Fruit fly (Drosophila melanogaster) whole organism, prepupa: Measurements from ENCODE around the gene Octbeta1R.
A peak's percentile ranks its signal among the peaks of the same experiment; 100 is the strongest.

Source experiments
- Blimp-1 ChIP-seq: fragments of 200-800 bp; sonication (Bioruptor generic); optimal IDR thresholded peaks from 3 replicates; lab custom pipeline; 2017; ENCODE audit warnings: missing biosample characterization, missing genetic modification characterization, mild to moderate bottlenecking, moderate library complexity, missing genetic modification reagents
- CG11294 ChIP-seq: fragments of 200-800 bp; sonication (Bioruptor generic); IDR thresholded peaks from 2 replicates; pipeline ENCODE4 v1.3.6; 2022; ENCODE audit warnings: missing biosample characterization, missing genetic modification characterization
- CG1621 ChIP-seq: fragments of 200-800 bp; sonication (Bioruptor generic); optimal IDR thresholded peaks from 3 replicates; lab custom pipeline; 2018; ENCODE audit warnings: missing biosample characterization, mild to moderate bottlenecking, missing genetic modification characterization
- CG3032 ChIP-seq: fragments of 200-800 bp; optimal IDR thresholded peaks from 2 replicates; lab custom pipeline; 2019; ENCODE audit warnings: missing biosample characterization, mild to moderate bottlenecking, missing genetic modification characterization, moderate library complexity
- CG3919 ChIP-seq: fragments of 200-800 bp; sonication (Bioruptor generic); optimal IDR thresholded peaks from 3 replicates; lab custom pipeline; 2016; ENCODE audit warnings: missing biosample characterization, missing genetic modification characterization
- CG6792 ChIP-seq: fragments of 200-800 bp; sonication (Bioruptor generic); optimal IDR thresholded peaks from 3 replicates; lab custom pipeline; 2016; ENCODE audit warnings: missing biosample characterization, missing genetic modification characterization
- CG6808 ChIP-seq: fragments of 200-800 bp; sonication (Bioruptor generic); optimal IDR thresholded peaks from 3 replicates; lab custom pipeline; 2017; ENCODE audit warnings: missing biosample characterization, missing genetic modification characterization, mild to moderate bottlenecking, moderate library complexity, missing genetic modification reagents
- CG6854 ChIP-seq: fragments of 200-800 bp; sonication (Bioruptor generic); optimal IDR thresholded peaks from 2 replicates; lab custom pipeline; 2017; ENCODE audit warnings: missing biosample characterization, mild to moderate bottlenecking, missing genetic modification characterization
- CG9139 ChIP-seq: fragments of 200-800 bp; sonication (Bioruptor generic); optimal IDR thresholded peaks from 3 replicates; lab custom pipeline; 2017; ENCODE audit warnings: missing biosample characterization, mild to moderate bottlenecking, missing genetic modification characterization
- Eip75B ChIP-seq: fragments of 200-800 bp; sonication (Bioruptor generic); optimal IDR thresholded peaks from 3 replicates; lab custom pipeline; 2016; ENCODE audit warnings: missing biosample characterization, missing genetic modification characterization
- Eip78C ChIP-seq: fragments of 200-800 bp; sonication (Bioruptor generic); peaks from one replicate; lab custom pipeline; 2016; ENCODE audit warnings: missing biosample characterization, missing genetic modification characterization
- Hr39 ChIP-seq: fragments of 200-800 bp; sonication (Bioruptor generic); optimal IDR thresholded peaks from 2 replicates; lab custom pipeline; 2016; ENCODE audit warnings: missing biosample characterization, missing genetic modification characterization
- Hr4 ChIP-seq: fragments of 200-800 bp; sonication (Bioruptor generic); optimal IDR thresholded peaks from 3 replicates; lab custom pipeline; 2016; ENCODE audit warnings: missing biosample characterization, missing genetic modification characterization
- Met ChIP-seq: fragments of 200-800 bp; sonication (Bioruptor generic); optimal IDR thresholded peaks from 3 replicates; lab custom pipeline; 2016; ENCODE audit warnings: missing biosample characterization, missing genetic modification characterization
- Smox ChIP-seq: fragments of 200-800 bp; sonication (Bioruptor generic); optimal IDR thresholded peaks from 3 replicates; lab custom pipeline; 2016; ENCODE audit warnings: missing biosample characterization, missing genetic modification characterization
- Sox14 ChIP-seq: fragments of 200-800 bp; sonication (Bioruptor generic); optimal IDR thresholded peaks from 3 replicates; lab custom pipeline; 2016; ENCODE audit warnings: missing biosample characterization, missing genetic modification characterization
- cyc ChIP-seq: fragments of 200-800 bp; sonication (Bioruptor generic); optimal IDR thresholded peaks from 3 replicates; lab custom pipeline; 2016; ENCODE audit warnings: missing biosample characterization, missing genetic modification characterization
- dac ChIP-seq: fragments of 200-800 bp; sonication (Bioruptor generic); optimal IDR thresholded peaks from 2 replicates; lab custom pipeline; 2017; ENCODE audit warnings: missing biosample characterization, mild to moderate bottlenecking, missing genetic modification characterization
- dsx ChIP-seq: fragments of 200-800 bp; optimal IDR thresholded peaks from 3 replicates; lab custom pipeline; 2019; ENCODE audit warnings: missing biosample characterization, mild to moderate bottlenecking, missing genetic modification characterization, moderate library complexity; ENCODE audit not compliant: poor library complexity, severe bottlenecking
- eg ChIP-seq: fragments of 200-800 bp; sonication (Bioruptor generic); IDR thresholded peaks from 3 replicates; pipeline ENCODE4 v1.3.6; 2022; ENCODE audit warnings: missing biosample characterization, missing genetic modification characterization
- esn ChIP-seq: fragments of 200-800 bp; sonication (Bioruptor generic); optimal IDR thresholded peaks from 2 replicates; lab custom pipeline; 2016; ENCODE audit warnings: missing biosample characterization, mild to moderate bottlenecking, missing genetic modification characterization, moderate library complexity
- fd85E ChIP-seq: fragments of 200-800 bp; sonication (Bioruptor generic); optimal IDR thresholded peaks from 3 replicates; lab custom pipeline; 2016; ENCODE audit warnings: missing biosample characterization, missing genetic modification characterization
- fkh ChIP-seq: fragments of 200-800 bp; sonication (Bioruptor generic); optimal IDR thresholded peaks from 3 replicates; lab custom pipeline; 2017; ENCODE audit warnings: missing biosample characterization, mild to moderate bottlenecking, missing genetic modification characterization, moderate library complexity
- lz ChIP-seq: fragments of 200-800 bp; sonication (Bioruptor generic); optimal IDR thresholded peaks from 3 replicates; lab custom pipeline; 2016; ENCODE audit warnings: missing biosample characterization, missing genetic modification characterization
- net ChIP-seq: fragments of 200-800 bp; sonication (Bioruptor generic); optimal IDR thresholded peaks from 3 replicates; lab custom pipeline; 2016; ENCODE audit warnings: missing biosample characterization, missing genetic modification characterization
- pdm3 ChIP-seq: fragments of 200-800 bp; sonication (Bioruptor generic); optimal IDR thresholded peaks from 3 replicates; lab custom pipeline; 2016; ENCODE audit warnings: missing biosample characterization, missing genetic modification characterization
- salr ChIP-seq, 2 experiments: fragments of 200-800 bp; sonication (Bioruptor generic); optimal IDR thresholded peaks; 3 replicates each; lab custom pipeline; 2016 to 2018; ENCODE audit warnings: missing biosample characterization in 2 of 2, missing genetic modification characterization in 2 of 2, mild to moderate bottlenecking in 1 of 2
- spab ChIP-seq: fragments of 200-800 bp; sonication (Bioruptor generic); optimal IDR thresholded peaks from 2 replicates; lab custom pipeline; 2017; ENCODE audit warnings: missing biosample characterization, mild to moderate bottlenecking, missing genetic modification characterization, missing genetic modification reagents
- ss ChIP-seq, 2 experiments: fragments of 200-800 bp; sonication (Bioruptor generic); optimal IDR thresholded peaks; 2 replicates in 1 of 2; 3 replicates in 1 of 2; lab custom pipeline; 2017 to 2018; ENCODE audit warnings: mild to moderate bottlenecking in 2 of 2, missing biosample characterization in 2 of 2, missing genetic modification characterization in 2 of 2, moderate library complexity in 1 of 2
- svp ChIP-seq: fragments of 200-800 bp; sonication (Bioruptor generic); peaks from one replicate; lab custom pipeline; 2016; ENCODE audit warnings: missing biosample characterization, missing genetic modification characterization
- topi ChIP-seq: fragments of 200-800 bp; sonication (Bioruptor generic); optimal IDR thresholded peaks from 3 replicates; lab custom pipeline; 2016; ENCODE audit warnings: missing biosample characterization, missing genetic modification characterization

Gene Octbeta1R

dm6 chr3R:22540686-22541085 lies 43.7 kb downstream of the Octbeta1R start:
- TF ChIP-seq Blimp-1 (no peak), CG9139 (no peak), CG11294 (GFP tag; lab: Robert Waterston, UW) (no peak), dac (GFP tag; lab: Kevin White, UChicago) (no peak), esn (GFP tag; lab: Kevin White, UChicago) (no peak), net (GFP tag; lab: Kevin White, UChicago) (no peak), svp (GFP tag; lab: Kevin White, UChicago) (no peak), cyc (GFP tag; lab: Kevin White, UChicago) (no peak), spab (GFP tag; lab: Kevin White, UChicago) (no peak), Smox (GFP tag; lab: Kevin White, UChicago) (no peak), CG1621 (tag; lab: Kevin White, UChicago) (no peak)

dm6 chr3R:22542773-22543411 lies 45.9 kb downstream of the Octbeta1R start:
- peak; percentile 39 for TF ChIP-seq svp (GFP tag; lab: Kevin White, UChicago)
- no peak for TF ChIP-seq CG6792
- TF ChIP-seq salr (GFP tag; optimal IDR thresholded peaks at IDR 0.05; lab: Kevin White, UChicago) = no peak

DNA sequence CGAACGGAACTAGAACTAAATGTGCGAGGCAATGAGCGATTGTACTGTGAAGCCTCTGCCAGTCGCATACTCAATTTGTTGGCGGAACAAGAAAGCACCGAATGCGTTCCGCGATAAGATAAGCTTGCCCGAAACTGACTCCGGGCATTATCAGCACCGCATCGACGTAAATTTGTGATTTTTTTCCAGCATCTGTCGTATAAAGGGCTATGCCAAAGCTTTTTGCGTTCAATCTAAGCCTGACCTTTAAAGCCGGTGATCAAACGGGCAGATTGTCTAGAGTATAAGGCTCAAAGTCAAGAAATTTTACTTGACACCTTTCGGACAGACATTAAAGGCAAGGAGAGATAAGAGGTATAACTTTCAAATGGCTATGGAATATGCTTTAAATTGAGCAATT lies 49.0 kb downstream of the Octbeta1R start:
- TF ChIP-seq dsx (GFP tag; lab: Kevin White, UChicago) (no peak), fd85E (GFP tag; lab: Kevin White, UChicago) (no peak), CG3032 (tag; lab: Kevin White, UChicago) (no peak), topi (GFP tag; lab: Kevin White, UChicago) (no peak), CG6808 (GFP tag; lab: Kevin White, UChicago) (no peak), Smox (GFP tag; lab: Kevin White, UChicago) (no peak)
- TF ChIP-seq, all 60 proteins: peak for 0

- TF ChIP-seq CG6854 (no peak), eg (GFP tag; lab: Robert Waterston, UW) (peak; percentile 32; the same call in 1 of the 3 replicates), pdm3 (GFP tag; lab: Kevin White, UChicago) (peak; percentile 1), Met (GFP tag; lab: Kevin White, UChicago) (peak; percentile 11), svp (GFP tag; lab: Kevin White, UChicago) (peak; percentile 51), Sox14 (GFP tag; lab: Kevin White, UChicago) (peak; percentile 50), esn (GFP tag; lab: Kevin White, UChicago) (peak; percentile 43), net (GFP tag; lab: Kevin White, UChicago) (peak; percentile 39), Eip75B (GFP tag; lab: Kevin White, UChicago) (peak; percentile 1), lz (GFP tag; lab: Kevin White, UChicago) (no peak), CG3032 (tag; lab: Kevin White, UChicago) (no peak), ss (GFP tag; optimal IDR thresholded peaks at IDR 0.05; lab: Kevin White, UChicago) (peak in 1 of 2 experiments; percentile 36), fkh (GFP tag; lab: Kevin White, UChicago) (peak; percentile 13), CG3919 (GFP tag; lab: Kevin White, UChicago) (peak; percentile 36), Hr4 (peak; percentile 9), topi (GFP tag; lab: Kevin White, UChicago) (peak; percentile 21), dsx (GFP tag; lab: Kevin White, UChicago) (peak; percentile 100), salr (GFP tag; optimal IDR thresholded peaks at IDR 0.05; lab: Kevin White, UChicago) (no peak), Hr39 (GFP tag; lab: Kevin White, UChicago) (no peak), Eip78C (GFP tag; lab: Kevin White, UChicago) (peak; percentile 82)
Measured at dm6 chr3R:22547585-22548022, 50.6 kb downstream of the Octbeta1R start, which contains the start of gene AdipoR. Gene AdipoR (minus strand): TSS chr3R:22547846.
